Worm (Caenorhabditis elegans): ENCODE results near the gene F17E5.2.

Gene F17E5.2

ce11 chrX:12413941-12414340 is 19.9 kb downstream of the F17E5.2 start, which contains the start of gene lin-2:
Gene lin-2 (minus strand): TSS chrX:12414041.
- TF ChIP-seq scrt-1 (GFP tag; IDR thresholded peaks at IDR 0.05): no peak
- no peak for TF ChIP-seq tra-4 (tag; optimal IDR thresholded peaks at IDR 0.05)
- no peak for TF ChIP-seq tbx-11 (GFP tag; IDR thresholded peaks at IDR 0.05)
- no peak for TF ChIP-seq pes-1 (GFP tag; IDR thresholded peaks at IDR 0.05)
- TF ChIP-seq F13C5.2 (tag; optimal IDR thresholded peaks at IDR 0.05): no peak
- TF ChIP-seq hmg-4 (GFP tag; optimal IDR thresholded peaks at IDR 0.05): no peak
- no peak for TF ChIP-seq ceh-36 (tag; optimal IDR thresholded peaks at IDR 0.05)
- TF ChIP-seq ets-7 (tag; optimal IDR thresholded peaks at IDR 0.05): no peak
- TF ChIP-seq ceh-13 (GFP tag; optimal IDR thresholded peaks at IDR 0.05): no peak
- no peak for TF ChIP-seq tbx-37 (GFP tag; conservative IDR thresholded peaks at IDR 0.05)
- TF ChIP-seq B0310.2 (tag; optimal IDR thresholded peaks at IDR 0.05): no peak
- no peak for TF ChIP-seq hmbx-1 (tag; optimal IDR thresholded peaks at IDR 0.05)
- no peak for TF ChIP-seq hnd-1 (tag; optimal IDR thresholded peaks at IDR 0.05)
- no peak for TF ChIP-seq flt-1 (GFP tag; IDR thresholded peaks at IDR 0.05)
- no peak for TF ChIP-seq ama-1 (optimal IDR thresholded peaks at IDR 0.05)
- no peak for TF ChIP-seq aly-1 (tag; optimal IDR thresholded peaks at IDR 0.05)
- TF ChIP-seq sea-1 (GFP tag; conservative IDR thresholded peaks at IDR 0.05): no peak

ce11 chrX:12415832-12416231 is 21.8 kb downstream of the F17E5.2 start:
- no peak for TF ChIP-seq hnd-1 (tag; optimal IDR thresholded peaks at IDR 0.05)
- TF ChIP-seq sea-1 (GFP tag; conservative IDR thresholded peaks at IDR 0.05): no peak
- TF ChIP-seq ceh-13 (GFP tag; optimal IDR thresholded peaks at IDR 0.05): no peak
- no peak for TF ChIP-seq tbx-37 (GFP tag; conservative IDR thresholded peaks at IDR 0.05)
- TF ChIP-seq ceh-36 (tag; optimal IDR thresholded peaks at IDR 0.05): no peak

ce11 chrX:12422580-12422979 is 28.5 kb downstream of the F17E5.2 start:
- TF ChIP-seq ama-1 (optimal IDR thresholded peaks at IDR 0.05): no peak
- TF ChIP-seq ceh-36 (tag; optimal IDR thresholded peaks at IDR 0.05): no peak
- TF ChIP-seq tra-4 (tag; optimal IDR thresholded peaks at IDR 0.05): no peak
- TF ChIP-seq sea-1 (GFP tag; conservative IDR thresholded peaks at IDR 0.05): no peak
- TF ChIP-seq B0310.2 (tag; optimal IDR thresholded peaks at IDR 0.05): no peak
- TF ChIP-seq hmbx-1 (tag; optimal IDR thresholded peaks at IDR 0.05): no peak
- TF ChIP-seq hmg-4 (GFP tag; optimal IDR thresholded peaks at IDR 0.05): no peak

ce11 chrX:12425427-12425826 is 31.4 kb downstream of the F17E5.2 start, which contains the start of gene T24D3.2:
Gene T24D3.2 (plus strand): TSS chrX:12425730.
- TF ChIP-seq hmg-4 (GFP tag; optimal IDR thresholded peaks at IDR 0.05): no peak
- no peak for TF ChIP-seq ama-1 (optimal IDR thresholded peaks at IDR 0.05)
- no peak for TF ChIP-seq tra-4 (tag; optimal IDR thresholded peaks at IDR 0.05)
- no peak for TF ChIP-seq hmbx-1 (tag; optimal IDR thresholded peaks at IDR 0.05)
- no peak for TF ChIP-seq scrt-1 (GFP tag; IDR thresholded peaks at IDR 0.05)
- no peak for TF ChIP-seq B0310.2 (tag; optimal IDR thresholded peaks at IDR 0.05)
- no peak for TF ChIP-seq tbx-37 (GFP tag; conservative IDR thresholded peaks at IDR 0.05)
- TF ChIP-seq tbx-11 (GFP tag; IDR thresholded peaks at IDR 0.05): no peak
- TF ChIP-seq flt-1 (GFP tag; IDR thresholded peaks at IDR 0.05): no peak
- no peak for TF ChIP-seq hnd-1 (tag; optimal IDR thresholded peaks at IDR 0.05)
- TF ChIP-seq ceh-13 (GFP tag; optimal IDR thresholded peaks at IDR 0.05): no peak
- no peak for TF ChIP-seq aly-1 (tag; optimal IDR thresholded peaks at IDR 0.05)
- no peak for TF ChIP-seq pes-1 (GFP tag; IDR thresholded peaks at IDR 0.05)
- TF ChIP-seq sea-1 (GFP tag; conservative IDR thresholded peaks at IDR 0.05): no peak
- no peak for TF ChIP-seq ceh-36 (tag; optimal IDR thresholded peaks at IDR 0.05)
- no peak for TF ChIP-seq F13C5.2 (tag; optimal IDR thresholded peaks at IDR 0.05)
- TF ChIP-seq ets-7 (tag; optimal IDR thresholded peaks at IDR 0.05): no peak

- no peak for TF ChIP-seq B0310.2 (tag; optimal IDR thresholded peaks at IDR 0.05)
- TF ChIP-seq tbx-37 (GFP tag; conservative IDR thresholded peaks at IDR 0.05): no peak
- no peak for TF ChIP-seq F13C5.2 (tag; optimal IDR thresholded peaks at IDR 0.05)
- no peak for TF ChIP-seq scrt-1 (GFP tag; IDR thresholded peaks at IDR 0.05)
- no peak for TF ChIP-seq ets-7 (tag; optimal IDR thresholded peaks at IDR 0.05)
- no peak for TF ChIP-seq tbx-11 (GFP tag; IDR thresholded peaks at IDR 0.05)
- no peak for TF ChIP-seq ama-1 (optimal IDR thresholded peaks at IDR 0.05)
- no peak for TF ChIP-seq sea-1 (GFP tag; conservative IDR thresholded peaks at IDR 0.05)
- no peak for TF ChIP-seq hmbx-1 (tag; optimal IDR thresholded peaks at IDR 0.05)
- no peak for TF ChIP-seq hmg-4 (GFP tag; optimal IDR thresholded peaks at IDR 0.05)
- TF ChIP-seq tra-4 (tag; optimal IDR thresholded peaks at IDR 0.05): no peak
- TF ChIP-seq hnd-1 (tag; optimal IDR thresholded peaks at IDR 0.05): no peak
Measured at ce11 chrX:12430309-12430708, 36.3 kb downstream of the F17E5.2 start, which contains the start of gene med-1. Gene med-1 (plus strand): TSS chrX:12430609.

- TF ChIP-seq tbx-11 (GFP tag; IDR thresholded peaks at IDR 0.05) (no peak), ets-7 (tag; optimal IDR thresholded peaks at IDR 0.05) (no peak), pes-1 (GFP tag; IDR thresholded peaks at IDR 0.05) (no peak), hnd-1 (tag; optimal IDR thresholded peaks at IDR 0.05) (no peak), B0310.2 (tag; optimal IDR thresholded peaks at IDR 0.05) (no peak), F13C5.2 (tag; optimal IDR thresholded peaks at IDR 0.05) (no peak), flt-1 (GFP tag; IDR thresholded peaks at IDR 0.05) (no peak), scrt-1 (GFP tag; IDR thresholded peaks at IDR 0.05) (no peak), hmg-4 (GFP tag; optimal IDR thresholded peaks at IDR 0.05) (no peak), sea-1 (GFP tag; conservative IDR thresholded peaks at IDR 0.05) (no peak), ama-1 (optimal IDR thresholded peaks at IDR 0.05) (no peak), tra-4 (tag; optimal IDR thresholded peaks at IDR 0.05) (no peak), aly-1 (tag; optimal IDR thresholded peaks at IDR 0.05) (no peak), tbx-37 (GFP tag; conservative IDR thresholded peaks at IDR 0.05) (no peak), hmbx-1 (tag; optimal IDR thresholded peaks at IDR 0.05) (no peak)
Measured at ce11 chrX:12434086-12434485, 40.0 kb downstream of the F17E5.2 start, which contains the start of gene tsct-1. Gene tsct-1 (plus strand): TSS chrX:12434097.

ce11 chrX:12435246-12435645 is 41.2 kb downstream of the F17E5.2 start:
- no peak for TF ChIP-seq ama-1 (optimal IDR thresholded peaks at IDR 0.05)
- no peak for TF ChIP-seq ets-7 (tag; optimal IDR thresholded peaks at IDR 0.05)
- no peak for TF ChIP-seq scrt-1 (GFP tag; IDR thresholded peaks at IDR 0.05)
- TF ChIP-seq hmg-4 (GFP tag; optimal IDR thresholded peaks at IDR 0.05): no peak
- no peak for TF ChIP-seq tbx-11 (GFP tag; IDR thresholded peaks at IDR 0.05)
- no peak for TF ChIP-seq ceh-36 (tag; optimal IDR thresholded peaks at IDR 0.05)
- no peak for TF ChIP-seq flt-1 (GFP tag; IDR thresholded peaks at IDR 0.05)
- no peak for TF ChIP-seq B0310.2 (tag; optimal IDR thresholded peaks at IDR 0.05)
- TF ChIP-seq pes-1 (GFP tag; IDR thresholded peaks at IDR 0.05): no peak

Data from whole organism, early embryonic.